Worm (Caenorhabditis elegans): ENCODE results near the gene ttr-25.

ttr-25 gene

ce11 chrV:18524460-18524859 is 32.1 kb upstream of the ttr-25 start, which contains the start of gene hmit-1.2:
Gene hmit-1.2 (plus strand): TSS chrV:18524760.
- TF ChIP-seq ceh-16 (tag; optimal IDR thresholded peaks at IDR 0.05) (no peak), egl-27 (tag; optimal IDR thresholded peaks at IDR 0.05) (no peak), nhr-28 (tag; optimal IDR thresholded peaks at IDR 0.05) (no peak), fkh-10 (GFP tag; optimal IDR thresholded peaks at IDR 0.05) (no peak), nhr-23 (tag; optimal IDR thresholded peaks at IDR 0.05) (no peak), ZK546.5 (tag; optimal IDR thresholded peaks at IDR 0.05) (no peak), elt-2 (tag; optimal IDR thresholded peaks at IDR 0.05) (no peak), R02D3.7 (tag; optimal IDR thresholded peaks at IDR 0.05) (no peak), ama-1 (optimal IDR thresholded peaks at IDR 0.05) (no peak), nfya-1 (tag; optimal IDR thresholded peaks at IDR 0.05; ENCODE audit: insufficient read depth) (no peak), daf-12 (tag; optimal IDR thresholded peaks at IDR 0.05) (no peak)

ce11 chrV:18533606-18534005 is 22.9 kb upstream of the ttr-25 start, which contains the start of gene ints-5:
Gene ints-5 (plus strand): TSS chrV:18533953.
- TF ChIP-seq tbx-2 (tag; optimal IDR thresholded peaks at IDR 0.05) (no peak), lin-15B (tag; optimal IDR thresholded peaks at IDR 0.05) (peak; percentile 81), ZK546.5 (tag; optimal IDR thresholded peaks at IDR 0.05) (no peak), daf-12 (tag; optimal IDR thresholded peaks at IDR 0.05) (no peak), sea-2 (GFP tag; optimal IDR thresholded peaks at IDR 0.05) (no peak), ztf-11 (tag; optimal IDR thresholded peaks at IDR 0.05) (no peak), ztf-4 (tag; optimal IDR thresholded peaks at IDR 0.05) (no peak), unc-62 (GFP tag; optimal IDR thresholded peaks at IDR 0.05) (no peak), skn-1 (tag; optimal IDR thresholded peaks at IDR 0.05) (no peak), unc-39 (tag; optimal IDR thresholded peaks at IDR 0.05) (no peak), R02D3.7 (tag; optimal IDR thresholded peaks at IDR 0.05) (peak; percentile 90), ceh-82 (tag; optimal IDR thresholded peaks at IDR 0.05) (no peak), nfya-1 (tag; optimal IDR thresholded peaks at IDR 0.05; ENCODE audit: insufficient read depth) (peak; percentile 55), hmg-11 (tag; optimal IDR thresholded peaks at IDR 0.05) (peak; percentile 45), zag-1 (tag; optimal IDR thresholded peaks at IDR 0.05) (no peak), nhr-77 (tag; optimal IDR thresholded peaks at IDR 0.05) (no peak), ama-1 (optimal IDR thresholded peaks at IDR 0.05) (no peak), nhr-23 (tag; optimal IDR thresholded peaks at IDR 0.05) (peak; percentile 31), egl-5 (tag; optimal IDR thresholded peaks at IDR 0.05) (no peak), mml-1 (tag; optimal IDR thresholded peaks at IDR 0.05) (no peak), nhr-67 (tag; optimal IDR thresholded peaks at IDR 0.05) (no peak), nhr-28 (tag; optimal IDR thresholded peaks at IDR 0.05) (no peak), elt-1 (tag; optimal IDR thresholded peaks at IDR 0.05) (no peak), fos-1 (tag; optimal IDR thresholded peaks at IDR 0.05) (no peak), elt-3 (tag; optimal IDR thresholded peaks at IDR 0.05) (no peak), pha-4 (tag; optimal IDR thresholded peaks at IDR 0.05) (peak; percentile 68), ceh-16 (tag; optimal IDR thresholded peaks at IDR 0.05) (no peak), ceh-28 (tag; optimal IDR thresholded peaks at IDR 0.05) (peak; percentile 36), eor-1 (tag; optimal IDR thresholded peaks at IDR 0.05) (no peak), snpc-4 (tag; optimal IDR thresholded peaks at IDR 0.05) (peak; percentile 13), ceh-9 (tag; optimal IDR thresholded peaks at IDR 0.05) (no peak), nhr-43 (tag; optimal IDR thresholded peaks at IDR 0.05; ENCODE audit: poor library complexity, severe bottlenecking) (no peak), elt-2 (tag; optimal IDR thresholded peaks at IDR 0.05) (peak; percentile 15), egl-27 (tag; optimal IDR thresholded peaks at IDR 0.05) (no peak), fkh-10 (GFP tag; optimal IDR thresholded peaks at IDR 0.05) (no peak), lin-39 (tag; optimal IDR thresholded peaks at IDR 0.05) (peak; percentile 38)

ce11 chrV:18536015-18536414 is 20.5 kb upstream of the ttr-25 start:
- TF ChIP-seq mdl-1 (tag; optimal IDR thresholded peaks at IDR 0.05) (no peak), pha-4 (tag; optimal IDR thresholded peaks at IDR 0.05) (no peak), egl-5 (tag; optimal IDR thresholded peaks at IDR 0.05) (no peak), nhr-77 (tag; optimal IDR thresholded peaks at IDR 0.05) (no peak), snpc-4 (tag; optimal IDR thresholded peaks at IDR 0.05) (no peak), skn-1 (tag; optimal IDR thresholded peaks at IDR 0.05) (no peak), ztf-11 (tag; optimal IDR thresholded peaks at IDR 0.05) (no peak), ztf-4 (tag; optimal IDR thresholded peaks at IDR 0.05) (no peak), unc-62 (GFP tag; optimal IDR thresholded peaks at IDR 0.05) (no peak), nhr-67 (tag; optimal IDR thresholded peaks at IDR 0.05) (no peak)

ce11 chrV:18553750-18554149 is 2.8 kb upstream of the ttr-25 start, which contains the start of gene Y51A2D.8:
Gene Y51A2D.8 (minus strand): TSS chrV:18553850.
- TF ChIP-seq R02D3.7 (tag; optimal IDR thresholded peaks at IDR 0.05) (no peak), ceh-16 (tag; optimal IDR thresholded peaks at IDR 0.05) (no peak), fos-1 (tag; optimal IDR thresholded peaks at IDR 0.05) (no peak), egl-5 (tag; optimal IDR thresholded peaks at IDR 0.05) (no peak), skn-1 (tag; optimal IDR thresholded peaks at IDR 0.05) (no peak), nhr-67 (tag; optimal IDR thresholded peaks at IDR 0.05) (no peak), elt-3 (tag; optimal IDR thresholded peaks at IDR 0.05) (no peak), ztf-11 (tag; optimal IDR thresholded peaks at IDR 0.05) (no peak), daf-12 (tag; optimal IDR thresholded peaks at IDR 0.05) (no peak), pqm-1 (tag; optimal IDR thresholded peaks at IDR 0.05) (no peak), eor-1 (tag; optimal IDR thresholded peaks at IDR 0.05) (no peak), nhr-77 (tag; optimal IDR thresholded peaks at IDR 0.05) (no peak), elt-2 (tag; optimal IDR thresholded peaks at IDR 0.05) (no peak), nhr-43 (tag; optimal IDR thresholded peaks at IDR 0.05; ENCODE audit: poor library complexity, severe bottlenecking) (no peak), ceh-28 (tag; optimal IDR thresholded peaks at IDR 0.05) (no peak), ceh-9 (tag; optimal IDR thresholded peaks at IDR 0.05) (no peak)

Measured in whole organism, L3 larva.